Fruit fly (Drosophila melanogaster): ENCODE data around the gene Lectin-galC1.

dm6 chr2L:19453381-19453780 lies 36.1 kb downstream of the Lectin-galC1 start, which contains the start of gene Top2:
- TF ChIP-seq Myc (optimal IDR thresholded peaks at IDR 0.05), result no peak
- TF ChIP-seq Sin3A (optimal IDR thresholded peaks at IDR 0.05), result no peak
- TF ChIP-seq h (optimal IDR thresholded peaks at IDR 0.05), result no peak
